Fruit fly (Drosophila melanogaster) whole organism, adult: Measurements from ENCODE around the gene snf.

Experiments used
- CG11617 ChIP-seq: fragments of 200-800 bp; sonication (Bioruptor generic); optimal IDR thresholded peaks from 2 replicates; lab custom pipeline; 2017; ENCODE audit warnings: mild to moderate bottlenecking, missing biosample characterization, missing genetic modification reagents, missing genetic modification characterization
- CG12768 ChIP-seq: fragments of 200-800 bp; sonication (Bioruptor generic); optimal IDR thresholded peaks from 2 replicates; lab custom pipeline; 2017; ENCODE audit warnings: missing biosample characterization, missing genetic modification characterization, mild to moderate bottlenecking, moderate library complexity, missing genetic modification reagents
- CG14711 ChIP-seq: fragments of 200-800 bp; sonication (Bioruptor generic); optimal IDR thresholded peaks from 2 replicates; lab custom pipeline; 2018; ENCODE audit warnings: missing biosample characterization, mild to moderate bottlenecking, missing genetic modification characterization, moderate library complexity
- CG1620 ChIP-seq: fragments of 200-800 bp; sonication (Bioruptor generic); optimal IDR thresholded peaks from 2 replicates; lab custom pipeline; 2016; ENCODE audit warnings: missing biosample characterization, missing genetic modification characterization
- CG33017 ChIP-seq: fragments of 200-800 bp; sonication (Bioruptor generic); optimal IDR thresholded peaks from 2 replicates; lab custom pipeline; 2018; ENCODE audit warnings: missing biosample characterization, mild to moderate bottlenecking, missing genetic modification characterization, moderate library complexity
- CG5204 ChIP-seq: fragments of 200-800 bp; sonication (Bioruptor generic); optimal IDR thresholded peaks from 2 replicates; lab custom pipeline; 2016; ENCODE audit warnings: missing biosample characterization, missing genetic modification characterization
- CG7045 ChIP-seq: fragments of 200-800 bp; sonication (Bioruptor generic); optimal IDR thresholded peaks from 2 replicates; lab custom pipeline; 2017; ENCODE audit warnings: missing biosample characterization, mild to moderate bottlenecking, missing genetic modification characterization
- CG7101 ChIP-seq: fragments of 200-800 bp; sonication (Bioruptor generic); optimal IDR thresholded peaks from 2 replicates; lab custom pipeline; 2018; ENCODE audit warnings: missing biosample characterization, mild to moderate bottlenecking, missing genetic modification characterization, moderate library complexity
- Clk ChIP-seq: fragments of 200-800 bp; sonication (Bioruptor generic); optimal IDR thresholded peaks from 2 replicates; lab custom pipeline; 2017; ENCODE audit warnings: missing biosample characterization, missing genetic modification characterization
- Crg-1 ChIP-seq: fragments of 200-800 bp; sonication (Bioruptor generic); optimal IDR thresholded peaks from 2 replicates; lab custom pipeline; 2016; ENCODE audit warnings: missing biosample characterization, missing genetic modification characterization
- Hr96 ChIP-seq: fragments of 200-800 bp; sonication (Bioruptor generic); optimal IDR thresholded peaks from 2 replicates; lab custom pipeline; 2016; ENCODE audit warnings: missing biosample characterization, missing genetic modification characterization
- Mnt ChIP-seq: fragments of 200-800 bp; sonication (Bioruptor generic); optimal IDR thresholded peaks from 2 replicates; lab custom pipeline; 2016; ENCODE audit warnings: missing biosample characterization, mild to moderate bottlenecking, missing genetic modification characterization
- bab1 ChIP-seq: fragments of 200-800 bp; sonication (Bioruptor generic); optimal IDR thresholded peaks from 3 replicates; lab custom pipeline; 2019; ENCODE audit warnings: missing biosample characterization, mild to moderate bottlenecking, missing genetic modification characterization, moderate library complexity
- cic ChIP-seq: fragments of 200-800 bp; sonication (Bioruptor generic); optimal IDR thresholded peaks from 2 replicates; lab custom pipeline; 2017; ENCODE audit warnings: missing biosample characterization, mild to moderate bottlenecking, missing genetic modification characterization, moderate library complexity
- cnc ChIP-seq, 2 experiments: fragments of >200 bp; optimal IDR thresholded peaks; 2 replicates each; lab custom pipeline; 2017
- kay ChIP-seq: fragments of 200-800 bp; sonication (Bioruptor generic); peaks from one replicate; lab custom pipeline; 2016; ENCODE audit warnings: missing biosample characterization, missing genetic modification characterization, borderline replicate concordance
- ovo ChIP-seq: fragments of 200-800 bp; sonication (Bioruptor generic); optimal IDR thresholded peaks from 2 replicates; lab custom pipeline; 2016; ENCODE audit warnings: missing biosample characterization, missing genetic modification characterization
- pad ChIP-seq: fragments of 200-800 bp; sonication (Bioruptor generic); optimal IDR thresholded peaks from 3 replicates; lab custom pipeline; 2017; ENCODE audit warnings: missing biosample characterization, missing genetic modification characterization, mild to moderate bottlenecking, moderate library complexity, missing genetic modification reagents
- tj ChIP-seq: fragments of 200-800 bp; sonication (Bioruptor generic); optimal IDR thresholded peaks from 3 replicates; lab custom pipeline; 2017; ENCODE audit warnings: missing biosample characterization, mild to moderate bottlenecking, missing genetic modification characterization, moderate library complexity
- toe ChIP-seq: fragments of 200-800 bp; sonication (Bioruptor generic); optimal IDR thresholded peaks from 2 replicates; lab custom pipeline; 2016; ENCODE audit warnings: missing biosample characterization, missing genetic modification characterization

Gene snf

DNA sequence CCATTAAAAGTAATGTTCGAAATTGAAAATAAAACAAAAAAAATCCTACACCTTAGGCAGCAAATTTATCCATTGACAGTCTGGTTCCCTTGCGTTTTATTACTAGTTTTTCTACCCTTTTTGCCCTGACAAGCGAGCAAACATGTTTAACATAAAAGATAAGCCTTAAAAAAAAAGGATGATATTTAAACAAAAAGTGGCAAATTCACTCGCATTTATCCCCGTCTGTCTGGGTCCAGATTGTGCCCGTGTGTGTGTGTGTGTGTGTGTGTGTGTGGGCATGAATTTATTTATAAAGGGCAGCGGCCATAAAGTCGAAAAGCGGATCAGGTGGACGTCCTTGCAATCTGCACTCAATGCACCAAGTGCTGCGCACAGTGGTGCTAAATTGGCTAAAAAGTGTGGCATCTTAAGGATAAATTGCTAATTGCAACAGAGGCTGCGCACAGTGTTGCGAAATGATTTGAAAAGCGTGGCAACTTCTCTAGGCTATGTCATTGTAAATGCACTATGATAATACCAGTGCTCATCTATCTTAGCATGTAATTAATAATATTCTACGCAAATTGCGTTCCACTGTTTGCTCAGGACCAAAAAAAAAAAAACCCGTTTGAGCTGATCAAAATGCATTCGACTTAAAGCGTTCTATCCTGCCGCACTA lies 8.3 kb upstream of the snf start:
- no peak for TF ChIP-seq Clk (GFP tag; lab: Kevin White, UChicago)

DNA sequence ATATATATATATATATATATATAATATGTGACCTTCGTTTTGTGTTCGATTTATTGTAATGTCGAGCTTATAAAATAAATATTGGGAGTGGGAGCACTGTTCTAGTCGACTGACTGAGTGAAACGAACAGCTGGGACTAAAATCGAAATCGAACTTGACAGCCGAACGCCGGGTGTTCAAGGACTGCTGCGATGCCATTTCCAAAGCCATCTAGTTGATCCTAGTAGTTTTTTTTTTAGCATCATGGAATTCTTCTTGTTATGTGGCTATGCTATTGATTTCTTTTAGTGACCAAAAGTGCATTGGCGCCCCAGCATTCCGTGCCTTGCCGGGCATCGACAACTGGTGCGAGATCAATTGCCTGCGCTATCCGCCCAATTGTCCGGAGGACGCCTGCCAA lies 3.5 kb upstream of the snf start, which contains the start of gene CG3323:
Gene CG3323 (minus strand): TSS at position 101 of the 400 bp plus-strand sequence.
- TF ChIP-seq CG1620 (no peak), pad (GFP tag; lab: Kevin White, UChicago) (no peak), bab1 (no peak), CG12768 (no peak), Mnt (GFP tag; lab: Kevin White, UChicago) (no peak), CG7045 (GFP tag; lab: Kevin White, UChicago) (no peak), CG7101 (no peak), CG33017 (tag; lab: Kevin White, UChicago) (no peak), CG11617 (GFP tag; lab: Kevin White, UChicago) (no peak), tj (GFP tag; lab: Kevin White, UChicago) (no peak), ovo (GFP tag; lab: Kevin White, UChicago) (no peak), cic (GFP tag; lab: Kevin White, UChicago) (no peak), Crg-1 (GFP tag; lab: Kevin White, UChicago) (no peak)

DNA sequence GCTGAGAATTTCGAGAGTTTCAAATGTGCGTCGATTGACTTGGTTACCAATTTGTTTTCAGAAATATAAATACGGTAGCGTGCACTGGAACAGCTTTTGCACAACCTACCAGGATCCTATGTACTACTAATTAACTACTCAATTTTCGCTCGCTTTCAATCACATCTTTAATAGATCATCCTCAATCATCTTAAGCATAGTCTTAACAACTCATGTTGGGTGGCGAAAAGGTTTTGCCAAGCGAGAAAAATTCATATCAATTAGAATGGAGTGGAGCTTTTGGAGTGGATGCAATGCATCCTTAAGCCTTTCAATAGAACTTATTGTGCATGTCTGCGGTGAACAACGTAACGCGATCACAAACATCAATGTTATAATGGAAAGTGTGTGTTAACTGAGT lies 1.7 kb upstream of the snf start, which contains the start of gene CG17764:
Gene CG17764 (minus strand): TSS at position 101 of the 400 bp plus-strand sequence.
- TF ChIP-seq cic (GFP tag; lab: Kevin White, UChicago) (no peak), bab1 (no peak), Mnt (GFP tag; lab: Kevin White, UChicago) (no peak), CG5204 (GFP tag; lab: Kevin White, UChicago) (no peak), ovo (GFP tag; lab: Kevin White, UChicago) (no peak), toe (GFP tag; lab: Kevin White, UChicago) (no peak), cnc (optimal IDR thresholded peaks at IDR 0.05; lab: Kevin White, UChicago) (no peak), Crg-1 (GFP tag; lab: Kevin White, UChicago) (no peak), pad (GFP tag; lab: Kevin White, UChicago) (no peak), CG14711 (tag; lab: Kevin White, UChicago) (no peak), CG1620 (no peak), CG7045 (GFP tag; lab: Kevin White, UChicago) (no peak), kay (GFP tag; lab: Kevin White, UChicago) (no peak), CG33017 (tag; lab: Kevin White, UChicago) (no peak), CG12768 (no peak)

DNA sequence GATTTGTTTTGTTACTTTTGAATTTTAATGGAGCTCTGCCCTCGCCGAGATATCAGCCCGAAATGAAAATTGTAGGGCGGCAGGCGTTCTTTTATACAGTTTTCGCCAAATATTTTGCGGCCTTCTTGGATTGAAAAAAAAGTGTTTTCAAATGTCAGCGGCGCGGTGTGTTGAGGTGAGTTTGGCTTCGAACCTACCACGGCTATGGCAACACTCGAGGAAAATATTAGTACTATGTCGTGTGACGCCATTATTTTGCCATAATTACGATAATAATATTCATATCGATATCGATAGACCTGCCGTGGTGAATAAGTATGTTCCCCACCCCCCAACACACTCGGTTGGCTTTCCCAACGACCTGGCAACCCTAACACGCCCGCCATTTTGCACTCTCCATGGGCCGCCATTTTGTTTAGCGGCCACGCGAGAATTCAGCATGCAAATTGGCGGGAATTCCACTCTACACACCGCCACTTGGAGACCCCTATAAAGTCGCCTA lies 2.8 kb downstream of the snf start, which contains the start of the genes TrxT and dhd:
Gene TrxT (minus strand): TSS at position 51 of the 502 bp plus-strand sequence.
Gene dhd (plus strand): TSS at position 334 of the 502 bp plus-strand sequence.
- TF ChIP-seq CG33017 (tag; lab: Kevin White, UChicago), result no peak
- peak; percentile 2 for TF ChIP-seq CG1620
- no peak for TF ChIP-seq CG11617 (GFP tag; lab: Kevin White, UChicago)
- no peak for TF ChIP-seq cnc (optimal IDR thresholded peaks at IDR 0.05; lab: Kevin White, UChicago)
- TF ChIP-seq CG5204 (GFP tag; lab: Kevin White, UChicago), result no peak
- no peak for TF ChIP-seq Clk (GFP tag; lab: Kevin White, UChicago)
- TF ChIP-seq CG14711 (tag; lab: Kevin White, UChicago), result peak; percentile 85
- no peak for TF ChIP-seq kay (GFP tag; lab: Kevin White, UChicago)
- peak; percentile 81 for TF ChIP-seq pad (GFP tag; lab: Kevin White, UChicago)
- no peak for TF ChIP-seq tj (GFP tag; lab: Kevin White, UChicago)
- TF ChIP-seq Crg-1 (GFP tag; lab: Kevin White, UChicago), result no peak
- no peak for TF ChIP-seq CG7045 (GFP tag; lab: Kevin White, UChicago)
- TF ChIP-seq ovo (GFP tag; lab: Kevin White, UChicago), result peak; percentile 38
- peak; percentile 9 for TF ChIP-seq bab1
- peak; percentile 43 for TF ChIP-seq CG7101
- TF ChIP-seq Mnt (GFP tag; lab: Kevin White, UChicago), result peak; percentile 44
- TF ChIP-seq cic (GFP tag; lab: Kevin White, UChicago), result no peak
- TF ChIP-seq CG12768, result no peak
- no peak for TF ChIP-seq toe (GFP tag; lab: Kevin White, UChicago)
- no peak for TF ChIP-seq Hr96

DNA sequence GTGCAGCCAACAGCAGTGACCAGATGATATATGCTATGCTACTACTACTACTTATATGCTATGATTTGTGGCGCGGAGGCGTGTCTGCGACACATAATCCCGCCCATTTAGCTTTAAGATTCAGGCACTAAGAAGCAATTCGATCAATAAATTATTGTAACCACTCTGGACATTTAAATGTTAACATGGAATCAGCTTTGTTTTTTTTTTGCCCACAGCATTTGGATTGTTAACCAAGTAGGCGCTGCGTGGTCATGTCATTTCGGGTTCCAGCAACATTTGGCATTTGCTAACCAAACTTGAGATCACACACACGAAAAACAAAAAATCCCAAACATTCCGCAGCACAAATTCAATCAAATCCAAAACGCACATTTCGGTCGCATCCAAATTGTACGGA lies 3.9 kb downstream of the snf start, which contains the start of gene CG4198:
Gene CG4198 (plus strand): TSS at position 301 of the 400 bp plus-strand sequence.
- TF ChIP-seq Clk (GFP tag; lab: Kevin White, UChicago) (no peak), CG1620 (no peak), cnc (optimal IDR thresholded peaks at IDR 0.05; lab: Kevin White, UChicago) (no peak), Mnt (GFP tag; lab: Kevin White, UChicago) (no peak), Hr96 (no peak), CG33017 (tag; lab: Kevin White, UChicago) (no peak), tj (GFP tag; lab: Kevin White, UChicago) (no peak), CG7045 (GFP tag; lab: Kevin White, UChicago) (no peak), ovo (GFP tag; lab: Kevin White, UChicago) (no peak), CG14711 (tag; lab: Kevin White, UChicago) (no peak)

DNA sequence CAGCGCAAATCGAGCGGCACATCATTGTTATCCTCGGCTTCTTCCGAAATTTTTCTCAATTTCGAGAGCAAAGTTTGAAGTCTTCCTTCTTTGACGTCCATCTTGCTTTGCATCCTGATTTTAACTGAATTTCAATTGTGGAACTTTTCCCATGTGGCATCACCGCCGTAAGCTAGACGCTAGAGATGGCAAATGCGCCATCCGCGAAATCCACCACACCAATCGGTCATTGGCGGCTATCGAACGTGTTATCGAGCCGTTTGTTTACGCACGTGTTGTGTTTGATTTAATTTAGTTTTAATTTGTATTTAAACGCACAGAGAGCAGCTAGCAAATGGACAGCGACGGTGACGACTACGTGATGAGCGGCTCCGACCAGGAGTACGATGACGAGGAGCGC lies 8.1 kb downstream of the snf start, which contains the start of the genes CG15930 and Sas10:
Gene CG15930 (minus strand): TSS at position 126 of the 400 bp plus-strand sequence.
Gene Sas10 (plus strand): TSS at position 240 of the 400 bp plus-strand sequence.
- TF ChIP-seq Mnt (GFP tag; lab: Kevin White, UChicago), result peak; percentile 87
- TF ChIP-seq CG14711 (tag; lab: Kevin White, UChicago), result no peak
